Worm (Caenorhabditis elegans): ENCODE measurements around the gene T20F7.3.

Gene T20F7.3

DNA sequence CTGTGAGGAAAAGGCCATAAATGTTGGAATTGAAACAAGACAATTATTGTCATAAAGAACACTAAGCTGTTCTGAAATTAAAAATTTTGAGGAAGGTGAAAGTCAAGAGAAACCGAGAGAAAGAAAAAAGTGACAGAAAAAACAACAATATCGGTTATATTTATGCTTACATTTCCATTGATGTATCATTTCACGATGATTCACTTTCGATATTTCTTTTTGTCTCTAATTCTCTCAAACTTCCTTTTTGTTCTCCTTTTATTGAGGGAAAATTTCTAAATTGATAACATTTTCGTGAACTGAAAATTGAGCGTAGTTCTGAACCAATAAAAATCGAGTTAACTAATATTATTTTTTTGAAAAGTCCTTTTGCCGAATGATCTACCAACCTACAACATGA lies 45.3 kb upstream of the T20F7.3 start:
- TF ChIP-seq K11D2.4 (GFP tag; IDR thresholded peaks at IDR 0.05) (no peak), sdz-38 (tag; optimal IDR thresholded peaks at IDR 0.05) (no peak), nhr-80 (tag; optimal IDR thresholded peaks at IDR 0.05) (peak; percentile 30), Y56A3A.18 (GFP tag; IDR thresholded peaks at IDR 0.05) (no peak)

DNA sequence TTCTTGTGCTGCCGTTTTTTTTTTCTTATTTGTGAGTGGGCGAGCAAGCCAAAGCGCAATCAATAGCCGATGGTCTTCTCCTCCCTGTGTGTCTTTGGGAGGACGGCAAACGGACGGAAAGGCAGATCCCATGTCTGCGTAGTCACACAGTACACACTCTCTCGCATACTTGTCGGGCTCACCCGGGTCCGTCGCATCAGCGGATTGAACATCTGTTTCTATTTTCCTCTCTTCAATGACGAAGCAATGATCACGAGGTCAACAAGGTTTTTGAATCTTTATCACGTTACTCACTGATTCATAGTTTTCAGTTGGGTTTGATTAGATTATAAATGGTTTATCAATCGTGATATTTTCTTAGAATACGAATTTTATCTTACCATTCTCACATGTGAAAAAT lies 44.7 kb upstream of the T20F7.3 start:
- TF ChIP-seq nhr-27 (tag; optimal IDR thresholded peaks at IDR 0.05) (no peak), snpc-4 (GFP tag; optimal IDR thresholded peaks at IDR 0.05) (no peak), snpc-4 (tag; optimal IDR thresholded peaks at IDR 0.05) (no peak), efl-1 (GFP tag; optimal IDR thresholded peaks at IDR 0.05) (no peak), ceh-91 (GFP tag; IDR thresholded peaks at IDR 0.05) (no peak), bed-1 (GFP tag; IDR thresholded peaks at IDR 0.05) (no peak), dpff-1 (tag; optimal IDR thresholded peaks at IDR 0.05) (no peak), mel-28 (tag; optimal IDR thresholded peaks at IDR 0.05; ENCODE audit: borderline replicate concordance) (no peak), F23B12.7 (tag; optimal IDR thresholded peaks at IDR 0.05; ENCODE audit: insufficient read depth) (no peak), C06A6.2 (GFP tag; conservative IDR thresholded peaks at IDR 0.05) (no peak), Y56A3A.18 (GFP tag; IDR thresholded peaks at IDR 0.05) (no peak), gei-17 (GFP tag; optimal IDR thresholded peaks at IDR 0.05) (no peak), sea-2 (GFP tag; IDR thresholded peaks at IDR 0.05) (no peak), ztf-26 (tag; optimal IDR thresholded peaks at IDR 0.05) (no peak), hrde-1 (tag; optimal IDR thresholded peaks at IDR 0.05; ENCODE audit: borderline replicate concordance) (no peak), tlf-1 (GFP tag; optimal IDR thresholded peaks at IDR 0.05) (no peak), attf-3 (GFP tag; conservative IDR thresholded peaks at IDR 0.05) (no peak), fkh-3 (tag; optimal IDR thresholded peaks at IDR 0.05) (no peak)

DNA sequence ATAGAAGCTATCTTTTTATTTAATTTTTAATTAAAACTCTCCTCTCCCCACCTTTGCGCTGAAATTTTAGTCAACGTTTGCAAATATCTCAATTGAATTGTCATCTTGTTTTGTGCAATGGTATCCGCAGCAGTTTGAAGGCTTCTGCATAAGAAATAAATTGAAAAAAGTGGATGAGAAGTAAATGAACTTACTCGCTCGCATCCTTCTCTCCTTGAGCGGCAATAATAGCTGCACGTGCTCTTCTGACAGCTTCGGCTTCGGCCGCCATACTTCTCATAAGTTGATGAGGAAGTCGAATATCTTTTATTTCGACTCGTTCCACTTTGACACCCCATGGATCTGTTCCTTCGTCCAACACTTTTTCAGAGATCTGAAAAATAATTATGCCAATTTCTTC lies 43.3 kb upstream of the T20F7.3 start:
- no peak for TF ChIP-seq F22D6.2 (tag; optimal IDR thresholded peaks at IDR 0.05)
- TF ChIP-seq bed-1 (GFP tag; IDR thresholded peaks at IDR 0.05) = no peak
- no peak for TF ChIP-seq him-1 (tag; optimal IDR thresholded peaks at IDR 0.05)
- TF ChIP-seq ztf-25 (GFP tag; IDR thresholded peaks at IDR 0.05) = no peak
- no peak for TF ChIP-seq ekl-4 (GFP tag; IDR thresholded peaks at IDR 0.05)
- TF ChIP-seq ztf-18 (tag; optimal IDR thresholded peaks at IDR 0.05) = no peak
- TF ChIP-seq snpc-1.1 (tag; optimal IDR thresholded peaks at IDR 0.05; ENCODE audit: insufficient read depth) = no peak
- no peak for TF ChIP-seq egl-44 (GFP tag; IDR thresholded peaks at IDR 0.05)
- TF ChIP-seq chd-7 (tag; optimal IDR thresholded peaks at IDR 0.05) = no peak
- no peak for TF ChIP-seq C17E4.6 (GFP tag; IDR thresholded peaks at IDR 0.05)
- TF ChIP-seq ceh-79 (tag; optimal IDR thresholded peaks at IDR 0.05) = no peak
- TF ChIP-seq ztf-22 (GFP tag; optimal IDR thresholded peaks at IDR 0.05) = no peak
- no peak for TF ChIP-seq Y95B8A.8 (GFP tag; IDR thresholded peaks at IDR 0.05)
- no peak for TF ChIP-seq sea-2 (GFP tag; IDR thresholded peaks at IDR 0.05)
- no peak for TF ChIP-seq let-526 (GFP tag; IDR thresholded peaks at IDR 0.05)
- TF ChIP-seq madf-8 (GFP tag; conservative IDR thresholded peaks at IDR 0.05) = no peak
- no peak for TF ChIP-seq ceh-40 (GFP tag; IDR thresholded peaks at IDR 0.05)
- no peak for TF ChIP-seq xnd-1 (tag; optimal IDR thresholded peaks at IDR 0.05)
- no peak for TF ChIP-seq efl-1 (GFP tag; optimal IDR thresholded peaks at IDR 0.05)
